Fruit fly (Drosophila melanogaster): ENCODE results near the gene CG11286.

DNA sequence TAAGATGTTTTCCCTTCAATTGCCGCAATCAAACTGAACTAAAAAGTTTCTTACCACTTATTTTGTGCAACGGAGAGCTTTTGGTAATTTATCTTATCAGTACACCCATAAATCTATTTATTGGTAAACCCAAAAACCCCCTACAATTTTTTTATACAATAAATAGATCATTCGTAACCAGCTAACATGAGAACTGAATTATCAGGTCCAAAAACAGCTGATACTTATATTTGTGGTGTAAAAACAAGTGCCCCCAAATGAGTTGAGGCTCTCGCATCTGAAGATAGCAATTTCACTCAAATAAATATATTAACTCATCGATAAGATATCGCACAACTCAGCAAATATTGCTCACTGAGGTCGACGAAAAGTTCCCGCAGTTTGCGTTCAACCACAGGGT, 16.3 kb upstream of the CG11286 start, which contains the start of gene CG18748:
- TF ChIP-seq Xbp1 (GFP tag; optimal IDR thresholded peaks at IDR 0.05) (no peak), chm (GFP tag; IDR thresholded peaks at IDR 0.05) (no peak), Adf1 (GFP tag; IDR thresholded peaks at IDR 0.05) (no peak), phol (tag; optimal IDR thresholded peaks at IDR 0.05) (no peak), D (optimal IDR thresholded peaks at IDR 0.05) (no peak), D (GFP tag; optimal IDR thresholded peaks at IDR 0.05) (no peak), inv (GFP tag; IDR thresholded peaks at IDR 0.05; ENCODE audit: partially characterized antibody) (no peak), ci (GFP tag; IDR thresholded peaks at IDR 0.05) (no peak)

Measured in whole organism, embryonic.